Worm (Caenorhabditis elegans) whole organism, L3 larva: ENCODE results near the gene F29B9.5.
A peak's percentile ranks its signal among the peaks of the same experiment; 100 is the strongest.

ENCODE experiments used
- R02D3.7 ChIP-seq: fragments of 150-350 bp; optimal IDR thresholded peaks from 2 replicates; lab custom pipeline; 2014; ENCODE audit warnings: missing biosample characterization, missing genetic modification characterization
- ZK546.5 ChIP-seq: sonication (generic microtip); optimal IDR thresholded peaks from 2 replicates; lab custom pipeline; 2017; ENCODE audit warnings: missing biosample characterization, missing genetic modification characterization
- ama-1 ChIP-seq: fragments of 150-350 bp; optimal IDR thresholded peaks from 2 replicates; lab custom pipeline; 2018
- ceh-16 ChIP-seq: sonication (generic microtip); optimal IDR thresholded peaks from 2 replicates; lab custom pipeline; 2017; ENCODE audit warnings: missing biosample characterization, missing genetic modification characterization
- ceh-9 ChIP-seq: sonication (generic microtip); optimal IDR thresholded peaks from 2 replicates; lab custom pipeline; 2018; ENCODE audit warnings: missing biosample characterization, missing genetic modification characterization
- daf-12 ChIP-seq: fragments of 150-350 bp; optimal IDR thresholded peaks from 2 replicates; lab custom pipeline; 2014; ENCODE audit warnings: missing biosample characterization, missing genetic modification reagents, missing genetic modification characterization
- egl-27 ChIP-seq: sonication (generic microtip); optimal IDR thresholded peaks from 4 replicates; lab custom pipeline; 2017; ENCODE audit warnings: missing biosample characterization, missing genetic modification reagents, missing genetic modification characterization
- egl-5 ChIP-seq: fragments of 150-350 bp; optimal IDR thresholded peaks from 2 replicates; lab custom pipeline; 2017; ENCODE audit warnings: missing biosample characterization, missing genetic modification reagents, missing genetic modification characterization, inconsistent platforms
- elt-1 ChIP-seq: fragments of 150-350 bp; optimal IDR thresholded peaks from 2 replicates; lab custom pipeline; 2014; ENCODE audit warnings: missing biosample characterization, missing genetic modification characterization
- elt-2 ChIP-seq: sonication (generic microtip); optimal IDR thresholded peaks from 2 replicates; lab custom pipeline; 2016; ENCODE audit warnings: missing genetic modification reagents, mild to moderate bottlenecking, missing genetic modification characterization, missing compliant biosample characterization
- elt-3 ChIP-seq, 3 experiments: fragments of 150-350 bp in 1 of 3; sonication (generic microtip) in 2 of 3; optimal IDR thresholded peaks; 2 replicates in 2 of 3; 4 replicates in 1 of 3; lab custom pipeline; 2014 to 2017; ENCODE audit warnings: missing biosample characterization in 3 of 3, missing genetic modification characterization in 3 of 3
- eor-1 ChIP-seq, 2 experiments: fragments of 150-350 bp; optimal IDR thresholded peaks; 2 replicates each; lab custom pipeline; 2014 to 2018; ENCODE audit warnings: missing biosample characterization in 2 of 2, missing genetic modification characterization in 2 of 2
- fkh-10 ChIP-seq: sonication (generic microtip); optimal IDR thresholded peaks from 2 replicates; lab custom pipeline; 2017; ENCODE audit warnings: missing biosample characterization, missing genetic modification reagents, missing genetic modification characterization
- fos-1 ChIP-seq: fragments of 150-350 bp; optimal IDR thresholded peaks from 2 replicates; lab custom pipeline; 2014; ENCODE audit warnings: missing biosample characterization, missing genetic modification characterization
- hmg-11 ChIP-seq: sonication (generic microtip); optimal IDR thresholded peaks from 2 replicates; lab custom pipeline; 2016; ENCODE audit warnings: missing genetic modification characterization, missing compliant biosample characterization
- jun-1 ChIP-seq: fragments of 150-350 bp; optimal IDR thresholded peaks from 2 replicates; lab custom pipeline; 2014; ENCODE audit warnings: missing biosample characterization, missing genetic modification reagents, missing genetic modification characterization
- lin-15B ChIP-seq: fragments of 150-350 bp; optimal IDR thresholded peaks from 2 replicates; lab custom pipeline; 2014; ENCODE audit warnings: missing biosample characterization, missing genetic modification characterization
- lin-39 ChIP-seq: fragments of 150-350 bp; optimal IDR thresholded peaks from 2 replicates; lab custom pipeline; 2018; ENCODE audit warnings: missing biosample characterization, missing genetic modification reagents, missing genetic modification characterization
- lsy-12 ChIP-seq: sonication (generic microtip); optimal IDR thresholded peaks from 2 replicates; lab custom pipeline; 2016; ENCODE audit warnings: mild to moderate bottlenecking, missing genetic modification characterization, missing compliant biosample characterization
- mml-1 ChIP-seq: fragments of 150-350 bp; sonication (generic microtip); optimal IDR thresholded peaks from 3 replicates; lab custom pipeline; 2014; ENCODE audit warnings: missing biosample characterization, missing genetic modification characterization
- nfya-1 ChIP-seq: sonication (generic microtip); optimal IDR thresholded peaks from 2 replicates; lab custom pipeline; 2017; ENCODE audit warnings: missing genetic modification characterization, mild to moderate bottlenecking, missing compliant biosample characterization, antibody characterized with exemption, moderate library complexity; ENCODE audit not compliant: insufficient read depth
- nhr-11 ChIP-seq: fragments of 150-350 bp; optimal IDR thresholded peaks from 2 replicates; lab custom pipeline; 2014; ENCODE audit warnings: missing biosample characterization, missing genetic modification characterization
- nhr-12 ChIP-seq: fragments of 150-350 bp; optimal IDR thresholded peaks from 2 replicates; lab custom pipeline; 2014; ENCODE audit warnings: missing biosample characterization, missing genetic modification characterization
- nhr-23 ChIP-seq: fragments of 150-350 bp; optimal IDR thresholded peaks from 2 replicates; lab custom pipeline; 2014; ENCODE audit warnings: missing biosample characterization, missing genetic modification reagents, missing genetic modification characterization
- nhr-237 ChIP-seq: fragments of 150-350 bp; optimal IDR thresholded peaks from 2 replicates; lab custom pipeline; 2014; ENCODE audit warnings: missing biosample characterization, missing genetic modification characterization
- nhr-25 ChIP-seq: sonication (generic microtip); optimal IDR thresholded peaks from 2 replicates; lab custom pipeline; 2017; ENCODE audit warnings: missing biosample characterization, missing genetic modification characterization
- nhr-77 ChIP-seq: fragments of 150-350 bp; optimal IDR thresholded peaks from 2 replicates; lab custom pipeline; 2014; ENCODE audit warnings: missing biosample characterization, missing genetic modification characterization
- pqm-1 ChIP-seq: fragments of 150-350 bp; optimal IDR thresholded peaks from 2 replicates; lab custom pipeline; 2017; ENCODE audit warnings: missing biosample characterization, missing genetic modification characterization, inconsistent platforms
- skn-1 ChIP-seq: fragments of 150-350 bp; optimal IDR thresholded peaks from 2 replicates; lab custom pipeline; 2014; ENCODE audit warnings: missing biosample characterization, missing genetic modification characterization
- snpc-4 ChIP-seq: fragments of 150-350 bp; optimal IDR thresholded peaks from 2 replicates; lab custom pipeline; 2014; ENCODE audit warnings: missing biosample characterization, missing genetic modification characterization
- tbx-2 ChIP-seq: sonication (generic microtip); optimal IDR thresholded peaks from 2 replicates; lab custom pipeline; 2016; ENCODE audit warnings: mild to moderate bottlenecking, missing genetic modification characterization, missing compliant biosample characterization
- unc-39 ChIP-seq: sonication (generic microtip); optimal IDR thresholded peaks from 4 replicates; lab custom pipeline; 2017; ENCODE audit warnings: missing biosample characterization, missing genetic modification characterization
- unc-62 ChIP-seq: fragments of 150-350 bp; sonication (generic microtip); optimal IDR thresholded peaks from 4 replicates; lab custom pipeline; 2014; ENCODE audit warnings: missing biosample characterization, missing genetic modification reagents, missing genetic modification characterization

F29B9.5 gene

ce11 chrIV:4611740-4612139, 40.5 kb upstream of the F29B9.5 start:
- TF ChIP-seq hmg-11 (tag; lab: Kevin White, UChicago) (no peak), skn-1 (tag; lab: Kevin White, UChicago) (no peak), lin-15B (no peak), fos-1 (no peak), nfya-1 (tag; lab: Kevin White, UChicago) (no peak), ZK546.5 (tag; lab: Kevin White, UChicago) (no peak), nhr-11 (tag; lab: Kevin White, UChicago) (no peak)
- TF ChIP-seq, all 47 proteins: peak for 0

DNA sequence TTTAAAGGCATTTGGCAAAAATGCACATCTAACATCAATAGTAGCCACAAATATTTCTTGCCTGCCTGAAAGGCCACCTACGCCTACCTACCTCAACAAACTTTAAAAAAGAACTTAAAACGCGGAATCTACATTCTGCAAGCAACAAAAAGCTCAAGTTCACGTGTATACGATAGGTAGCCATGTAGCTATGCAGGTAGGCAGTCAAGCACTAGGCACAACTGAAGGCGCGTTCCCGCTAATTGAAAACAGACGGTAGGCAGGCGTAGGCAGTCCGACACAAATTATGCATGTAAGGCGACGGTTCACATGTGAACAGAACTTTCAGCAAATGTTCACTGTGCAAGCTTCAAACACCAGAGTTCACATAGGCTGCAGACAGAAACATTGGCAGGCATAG, 39.6 kb upstream of the F29B9.5 start:
- TF ChIP-seq snpc-4 = no peak
- no peak for TF ChIP-seq nfya-1 (tag; lab: Kevin White, UChicago)
- TF ChIP-seq ama-1 = no peak
- TF ChIP-seq nhr-12 (tag; lab: Kevin White, UChicago) = no peak
- no peak for TF ChIP-seq lin-39 (tag; lab: Kevin White, UChicago)
- TF ChIP-seq unc-39 (tag; lab: Kevin White, UChicago) = no peak
- no peak for TF ChIP-seq mml-1 (tag; lab: Kevin White, UChicago)
- TF ChIP-seq elt-2 = no peak
- TF ChIP-seq elt-3 (tag; optimal IDR thresholded peaks at IDR 0.05; lab: Kevin White, UChicago) = no peak
- TF ChIP-seq egl-5 (tag; lab: Kevin White, UChicago) = no peak
- no peak for TF ChIP-seq unc-62 (GFP tag; lab: Kevin White, UChicago)
- TF ChIP-seq fos-1 = no peak
- no peak for TF ChIP-seq egl-27 (tag; lab: Kevin White, UChicago)
- TF ChIP-seq fkh-10 (GFP tag; lab: Kevin White, UChicago) = no peak
- TF ChIP-seq nhr-77 = no peak

DNA sequence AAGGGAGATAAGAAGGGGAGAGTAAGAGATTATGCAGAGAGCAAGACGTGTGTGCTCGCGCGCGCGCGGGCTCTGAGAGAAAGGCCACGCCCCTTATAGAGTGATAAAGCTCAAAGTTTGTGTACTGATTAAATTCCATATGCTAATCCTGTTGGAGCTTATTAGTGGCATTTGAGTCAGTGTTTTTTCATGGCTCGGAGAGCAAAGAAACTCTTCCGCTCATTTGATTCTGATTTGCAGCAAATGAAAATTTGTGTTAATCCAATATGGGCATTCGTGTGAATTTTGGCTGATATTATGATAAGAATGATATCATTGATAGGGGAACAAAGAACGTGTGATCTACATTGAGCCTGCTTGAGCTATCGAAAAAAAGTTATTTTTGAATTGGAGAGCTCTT, 38.7 kb upstream of the F29B9.5 start:
- no peak for TF ChIP-seq ceh-16
- TF ChIP-seq nhr-11 (tag; lab: Kevin White, UChicago) = peak; percentile 17

- no peak for TF ChIP-seq ama-1
- no peak for TF ChIP-seq unc-62 (GFP tag; lab: Kevin White, UChicago)
- TF ChIP-seq egl-5 (tag; lab: Kevin White, UChicago) = no peak
- TF ChIP-seq nhr-237 (tag; lab: Kevin White, UChicago) = no peak
- no peak for TF ChIP-seq nhr-12 (tag; lab: Kevin White, UChicago)
- no peak for TF ChIP-seq nhr-23 (tag; lab: Kevin White, UChicago)
- TF ChIP-seq, all 47 proteins: peak for 0
These were observed 28.4 kb upstream of the F29B9.5 start for ce11 chrIV:4623852-4624251.

DNA sequence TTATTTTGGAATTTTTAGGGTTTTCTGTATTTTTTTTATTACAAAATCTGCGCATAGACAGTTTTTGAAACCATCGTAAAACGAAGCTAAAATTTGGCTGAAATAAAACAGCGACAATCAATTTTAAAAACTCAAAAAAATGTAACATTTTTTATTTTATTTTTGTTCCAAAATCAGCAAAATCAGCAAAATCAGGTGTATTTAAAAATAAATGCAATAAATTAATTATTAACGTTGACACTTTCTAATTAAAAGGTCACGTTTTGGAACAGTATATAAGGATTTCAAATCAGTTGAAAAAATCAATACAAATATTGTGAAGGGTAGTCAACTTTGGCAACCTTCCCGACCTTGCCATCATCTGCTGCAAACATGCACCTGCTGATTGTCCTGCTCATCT, 18.8 kb upstream of the F29B9.5 start, which contains the start of gene R105.1:
Gene R105.1, plus strand, starts transcription at position 301 of the 400 bp plus-strand sequence.
- no peak for TF ChIP-seq tbx-2 (tag; lab: Kevin White, UChicago)
- no peak for TF ChIP-seq pqm-1 (tag; lab: Kevin White, UChicago)
- no peak for TF ChIP-seq jun-1
- TF ChIP-seq eor-1 (tag; optimal IDR thresholded peaks at IDR 0.05; lab: Kevin White, UChicago) = no peak
- TF ChIP-seq lsy-12 (tag; lab: Kevin White, UChicago) = no peak
- no peak for TF ChIP-seq fkh-10 (GFP tag; lab: Kevin White, UChicago)

DNA sequence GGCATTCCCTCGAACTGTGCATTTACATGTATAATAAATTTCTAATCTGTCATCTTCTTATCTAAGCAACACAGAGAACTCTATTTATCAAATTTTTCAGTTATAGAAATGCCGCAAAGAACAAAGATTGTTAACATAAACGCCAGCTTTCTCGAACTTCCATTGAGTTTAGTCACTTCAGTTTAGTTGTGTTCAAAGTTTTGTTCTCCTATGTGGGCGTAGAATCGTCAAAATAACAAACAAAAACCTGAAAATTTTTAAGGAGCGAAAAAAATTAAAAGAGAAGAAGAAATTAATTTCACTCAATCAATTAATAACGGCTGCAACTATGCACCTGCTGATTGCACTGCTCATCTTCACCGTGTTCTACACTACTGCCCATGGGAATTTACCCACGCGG, 16.2 kb upstream of the F29B9.5 start, which contains the start of gene R105.5:
Gene R105.5, plus strand, starts transcription at position 301 of the 400 bp plus-strand sequence.
- no peak for TF ChIP-seq elt-2
- no peak for TF ChIP-seq nhr-25 (tag; lab: Kevin White, UChicago)
- no peak for TF ChIP-seq elt-1 (tag; lab: Kevin White, UChicago)
- TF ChIP-seq R02D3.7 (tag; lab: Kevin White, UChicago) = no peak
- TF ChIP-seq egl-27 (tag; lab: Kevin White, UChicago) = no peak
- no peak for TF ChIP-seq ceh-9
- no peak for TF ChIP-seq nhr-237 (tag; lab: Kevin White, UChicago)
- no peak for TF ChIP-seq fkh-10 (GFP tag; lab: Kevin White, UChicago)
- TF ChIP-seq daf-12 = no peak
